Fruit fly (Drosophila melanogaster) S2 (cell line): ENCODE data around the gene per.

Experiments used
- CG8478 ChIP-seq: fragments of >200 bp; optimal IDR thresholded peaks from 2 replicates; lab custom pipeline; 2018
- CTCF ChIP-seq, 2 experiments: fragments of >200 bp; optimal IDR thresholded peaks; 2 replicates each; lab custom pipeline; 2018

Gene per

dm6 chrX:2732127-2732526 lies 46.7 kb downstream of the per start, which contains the start of the genes ttm50 and CG2712:
TSS of gene ttm50 (minus strand) at chrX:2732190.
TSS of gene CG2712 (plus strand) at chrX:2732469.
- TF ChIP-seq CTCF (optimal IDR thresholded peaks at IDR 0.05; lab: Kevin White, UChicago) (no peak), CG8478 (no peak)

- TF ChIP-seq CTCF (optimal IDR thresholded peaks at IDR 0.05; lab: Kevin White, UChicago) (peak in 1 of 2 experiments; percentile 27), CG8478 (no peak)
These were observed 53.3 kb downstream of the per start, which contains the start of gene crm for dm6 chrX:2738663-2739062. TSS of gene crm (minus strand) at chrX:2738773.

- TF ChIP-seq CG8478, result no peak
- no peak for TF ChIP-seq CTCF (optimal IDR thresholded peaks at IDR 0.05; lab: Kevin White, UChicago)
These were observed 54.7 kb downstream of the per start, which contains the start of gene kirre for dm6 chrX:2740084-2740483. TSS of gene kirre (plus strand) at chrX:2740384.

- TF ChIP-seq CG8478 (no peak), CTCF (optimal IDR thresholded peaks at IDR 0.05; lab: Kevin White, UChicago) (no peak)
These were observed 56.7 kb downstream of the per start for dm6 chrX:2742067-2742466.
